Worm (Caenorhabditis elegans) whole organism, L3 larva: ENCODE results near the gene pyc-1.

Experiments
- ceh-16 ChIP-seq: sonication (generic microtip); optimal IDR thresholded peaks from 2 replicates; lab custom pipeline; 2017; ENCODE audit warnings: missing biosample characterization, missing genetic modification characterization
- jun-1 ChIP-seq: fragments of 150-350 bp; optimal IDR thresholded peaks from 2 replicates; lab custom pipeline; 2014; ENCODE audit warnings: missing biosample characterization, missing genetic modification reagents, missing genetic modification characterization
- lin-39 ChIP-seq: fragments of 150-350 bp; optimal IDR thresholded peaks from 2 replicates; lab custom pipeline; 2018; ENCODE audit warnings: missing biosample characterization, missing genetic modification reagents, missing genetic modification characterization
- nfya-1 ChIP-seq: sonication (generic microtip); optimal IDR thresholded peaks from 2 replicates; lab custom pipeline; 2017; ENCODE audit warnings: missing genetic modification characterization, mild to moderate bottlenecking, missing compliant biosample characterization, antibody characterized with exemption, moderate library complexity; ENCODE audit not compliant: insufficient read depth
- nhr-23 ChIP-seq: fragments of 150-350 bp; optimal IDR thresholded peaks from 2 replicates; lab custom pipeline; 2014; ENCODE audit warnings: missing biosample characterization, missing genetic modification reagents, missing genetic modification characterization
- nhr-28 ChIP-seq: fragments of 150-350 bp; optimal IDR thresholded peaks from 2 replicates; lab custom pipeline; 2014; ENCODE audit warnings: missing biosample characterization, missing genetic modification characterization
- pqm-1 ChIP-seq: fragments of 150-350 bp; optimal IDR thresholded peaks from 2 replicates; lab custom pipeline; 2017; ENCODE audit warnings: missing biosample characterization, missing genetic modification characterization, inconsistent platforms
- unc-62 ChIP-seq: fragments of 150-350 bp; sonication (generic microtip); optimal IDR thresholded peaks from 4 replicates; lab custom pipeline; 2014; ENCODE audit warnings: missing biosample characterization, missing genetic modification reagents, missing genetic modification characterization
- zag-1 ChIP-seq: fragments of 150-350 bp; optimal IDR thresholded peaks from 2 replicates; lab custom pipeline; 2014; ENCODE audit warnings: missing biosample characterization, missing genetic modification characterization

ce11 chrV:11776538-11776937 lies 45.8 kb downstream of the pyc-1 start, which contains the start of gene F55A11.6:
- TF ChIP-seq unc-62, result no peak
- no peak for TF ChIP-seq nhr-23 (tag; lab: Kevin White, UChicago)
- TF ChIP-seq jun-1 (tag; lab: Kevin White, UChicago), result no peak
- no peak for TF ChIP-seq nfya-1
- no peak for TF ChIP-seq ceh-16 (tag; lab: Kevin White, UChicago)
- TF ChIP-seq nhr-28 (tag; lab: Kevin White, UChicago), result no peak
- no peak for TF ChIP-seq zag-1 (tag; lab: Kevin White, UChicago)
- no peak for TF ChIP-seq lin-39 (tag; lab: Kevin White, UChicago)
- TF ChIP-seq pqm-1 (tag; lab: Kevin White, UChicago), result no peak
